Worm (Caenorhabditis elegans): ENCODE data around the gene such-1.

such-1 gene

DNA sequence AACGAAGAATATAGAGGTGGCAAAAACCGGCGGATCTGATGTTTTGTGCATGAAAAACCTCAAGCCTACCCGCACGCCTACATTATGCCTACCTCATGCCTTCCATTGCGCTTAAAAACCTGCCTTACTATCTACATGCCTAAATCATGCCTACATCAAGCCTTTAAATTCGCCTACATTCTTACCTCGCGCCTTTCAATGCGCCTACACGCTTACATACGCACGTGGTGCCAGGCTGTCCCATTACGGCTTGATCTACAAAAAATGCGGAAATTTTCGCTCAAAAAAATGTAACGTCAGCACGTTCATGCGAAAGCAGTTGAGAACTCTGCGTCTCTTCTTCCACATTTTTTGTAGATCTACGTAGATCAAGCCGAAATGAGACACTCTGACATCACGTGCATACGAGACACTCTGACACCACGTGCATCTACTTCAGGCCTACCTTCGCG lies 39.4 kb downstream of the such-1 start, which contains the start of gene fbxa-220:
fbxa-220 (minus strand) TSS at position 51 of the 452 bp plus-strand sequence.
- TF ChIP-seq nhr-76 (tag; optimal IDR thresholded peaks at IDR 0.05) (no peak), pax-3 (tag; optimal IDR thresholded peaks at IDR 0.05) (no peak), egl-13 (tag; optimal IDR thresholded peaks at IDR 0.05) (no peak), C16A3.4 (tag; optimal IDR thresholded peaks at IDR 0.05) (no peak), nhr-237 (tag; optimal IDR thresholded peaks at IDR 0.05) (no peak), nhr-85 (tag) (no peak), nhr-90 (tag; optimal IDR thresholded peaks at IDR 0.05; ENCODE audit: poor library complexity) (no peak), nhr-84 (tag; optimal IDR thresholded peaks at IDR 0.05) (no peak), mdl-1 (tag; optimal IDR thresholded peaks at IDR 0.05) (no peak), Y116A8C.19 (tag; optimal IDR thresholded peaks at IDR 0.05; ENCODE audit: borderline replicate concordance) (no peak), nhr-19 (GFP tag; conservative IDR thresholded peaks at IDR 0.05) (no peak), hlh-4 (tag; optimal IDR thresholded peaks at IDR 0.05) (no peak)

DNA sequence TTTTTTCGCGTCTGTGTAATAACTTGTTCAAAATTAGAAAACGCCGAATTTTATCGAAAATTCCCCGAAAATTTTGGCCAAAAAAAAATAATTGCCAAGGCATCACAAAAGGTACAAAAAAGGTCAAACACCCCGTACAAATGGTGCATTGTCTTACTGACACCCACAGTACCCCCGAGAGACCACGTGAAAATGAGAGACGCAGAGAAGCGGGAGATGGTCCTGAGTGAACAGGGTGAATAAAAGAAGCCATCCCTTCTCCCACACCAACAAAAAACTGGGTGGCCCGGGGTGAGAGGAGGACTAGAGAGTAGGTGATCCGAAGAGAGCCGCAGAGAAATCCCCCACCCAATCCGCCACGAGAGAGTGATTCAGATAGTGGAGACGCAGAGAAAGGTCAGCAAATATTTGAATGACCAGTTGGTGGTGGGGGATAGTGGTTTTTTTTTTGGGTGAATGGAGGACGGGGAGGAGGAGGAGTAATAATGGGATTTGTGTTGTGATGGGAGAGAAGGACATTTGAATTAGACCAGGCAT lies 42.2 kb downstream of the such-1 start:
- no peak for TF ChIP-seq C16A3.4 (tag; optimal IDR thresholded peaks at IDR 0.05)
- no peak for TF ChIP-seq tbx-2 (tag; optimal IDR thresholded peaks at IDR 0.05)
- TF ChIP-seq ztf-11 (tag; optimal IDR thresholded peaks at IDR 0.05) = peak in 1 of 2 experiments; percentile 22

DNA sequence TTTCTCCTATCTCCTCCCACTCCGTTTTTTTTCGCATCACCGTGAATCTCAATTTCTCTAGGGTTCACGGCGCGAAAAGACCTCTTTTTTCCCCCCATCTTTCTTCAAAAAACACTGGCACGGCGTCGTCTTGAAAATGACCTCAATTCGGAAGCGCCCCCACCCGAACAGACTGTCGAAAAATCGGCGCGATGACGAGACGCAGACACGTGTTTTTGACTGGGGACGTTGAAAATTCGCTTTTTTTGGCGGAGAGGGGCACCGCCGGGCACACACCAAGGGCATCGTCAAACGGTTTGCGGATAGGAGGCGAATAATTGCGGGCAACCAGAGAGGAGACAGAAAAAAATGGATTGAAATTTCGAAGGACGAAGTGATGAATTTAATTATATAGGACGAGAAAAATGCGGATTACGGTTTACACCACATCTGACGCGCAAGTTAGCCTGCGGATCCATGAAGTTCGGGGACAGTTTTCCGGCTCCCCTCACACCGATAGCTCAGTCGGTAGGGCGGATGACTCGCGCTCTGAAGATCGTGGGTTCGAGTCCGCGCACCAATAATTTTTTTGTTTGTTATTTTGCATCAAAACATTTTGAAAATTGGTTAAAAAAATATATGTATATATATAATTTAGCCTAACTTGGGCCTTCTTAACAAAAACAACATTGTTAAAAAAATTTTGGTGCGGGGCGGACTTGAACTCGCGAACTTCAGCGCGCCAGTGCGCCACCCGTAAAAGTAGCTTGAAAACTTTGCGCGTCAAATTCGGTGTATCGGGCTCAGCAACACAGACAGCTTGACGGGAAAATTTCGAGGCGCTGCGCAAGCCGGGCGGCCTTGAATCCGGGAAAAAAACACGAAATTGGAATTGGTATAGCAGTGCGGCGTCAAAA lies 44.8 kb downstream of the such-1 start:
- TF ChIP-seq ceh-8 (GFP tag; optimal IDR thresholded peaks at IDR 0.05) = no peak
- no peak for TF ChIP-seq zip-4 (GFP tag; optimal IDR thresholded peaks at IDR 0.05)
- no peak for TF ChIP-seq efl-1 (optimal IDR thresholded peaks at IDR 0.05)
- TF ChIP-seq efl-1 (GFP tag; optimal IDR thresholded peaks at IDR 0.05 in 1 of 2) = peak in 1 of 2 experiments; percentile 87
- TF ChIP-seq lin-14 (GFP tag; optimal IDR thresholded peaks at IDR 0.05) = peak; percentile 60
- peak; percentile 57 for TF ChIP-seq nhr-85 (tag)
- TF ChIP-seq mep-1 (tag; optimal IDR thresholded peaks at IDR 0.05) = peak; percentile 39
- no peak for TF ChIP-seq unc-30 (tag; optimal IDR thresholded peaks at IDR 0.05)
- peak; percentile 87 for TF ChIP-seq blmp-1 (tag; optimal IDR thresholded peaks at IDR 0.05)

DNA sequence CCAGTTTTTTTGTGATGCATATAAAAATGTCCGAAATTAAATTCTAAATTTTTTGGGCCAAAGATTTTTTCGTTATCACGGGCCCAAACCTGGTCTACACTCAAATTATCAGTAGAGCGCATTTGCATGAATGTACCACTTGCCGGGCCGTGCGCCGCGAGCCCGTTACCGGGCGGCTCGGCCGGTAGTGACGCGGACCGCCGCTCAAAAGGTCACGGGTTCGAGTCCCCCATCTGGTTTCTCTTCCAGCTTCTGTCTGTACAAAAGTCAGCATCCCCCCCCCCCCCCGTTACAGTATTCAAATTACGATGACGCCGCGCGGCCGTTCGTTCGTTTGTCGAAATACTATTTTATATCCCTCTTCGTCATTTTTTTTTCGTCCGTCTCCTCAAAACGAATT lies 46.3 kb downstream of the such-1 start:
- TF ChIP-seq unc-86 (tag; optimal IDR thresholded peaks at IDR 0.05) = no peak
- TF ChIP-seq dpl-1 (GFP tag; optimal IDR thresholded peaks at IDR 0.05) = no peak
- no peak for TF ChIP-seq ceh-63 (GFP tag; optimal IDR thresholded peaks at IDR 0.05)
- TF ChIP-seq mdl-1 (tag; optimal IDR thresholded peaks at IDR 0.05) = no peak
- no peak for TF ChIP-seq aly-2 (tag; optimal IDR thresholded peaks at IDR 0.05)
- TF ChIP-seq isw-1 (GFP tag; IDR thresholded peaks at IDR 0.05) = no peak
- no peak for TF ChIP-seq C16A3.4 (tag; optimal IDR thresholded peaks at IDR 0.05)
- TF ChIP-seq nhr-76 (tag; optimal IDR thresholded peaks at IDR 0.05) = no peak
- TF ChIP-seq pax-3 (tag; optimal IDR thresholded peaks at IDR 0.05) = no peak
- no peak for TF ChIP-seq unc-98 (GFP tag; IDR thresholded peaks at IDR 0.05)

DNA sequence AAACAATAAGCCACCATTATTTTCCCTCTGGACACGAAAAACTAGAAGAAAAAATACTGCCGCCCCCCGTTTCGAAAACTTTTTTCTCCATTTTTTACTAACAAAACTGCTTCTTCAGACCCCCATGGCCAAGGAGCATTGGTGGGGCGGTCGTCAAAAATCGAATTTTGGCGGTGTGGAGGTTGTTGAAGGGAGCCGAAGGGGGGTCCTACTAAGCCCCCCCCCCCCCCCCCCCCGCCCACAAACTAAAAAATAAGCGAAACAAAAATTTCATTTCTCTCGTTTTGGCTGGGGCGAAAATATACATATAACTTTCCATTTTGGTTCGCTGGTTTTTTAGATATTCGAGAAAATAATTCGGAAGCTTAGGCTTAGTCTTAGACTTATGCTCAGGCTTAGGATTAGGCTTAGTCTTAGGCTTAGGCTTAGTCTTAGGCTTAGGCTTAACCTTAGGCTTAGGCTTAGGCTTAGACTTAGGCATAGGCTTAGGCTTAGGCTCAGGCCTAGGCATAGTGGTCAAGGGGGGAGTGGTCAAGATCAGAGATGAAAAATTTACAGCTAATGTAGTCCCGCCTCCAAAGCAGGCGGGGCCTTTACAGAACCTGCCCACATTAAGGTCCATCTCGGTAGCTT lies 48.8 kb downstream of the such-1 start:
- TF ChIP-seq ceh-8 (GFP tag; optimal IDR thresholded peaks at IDR 0.05) (peak; percentile 20), lin-15B (tag; optimal IDR thresholded peaks at IDR 0.05) (no peak), tlp-1 (tag; optimal IDR thresholded peaks at IDR 0.05) (no peak), tbx-2 (tag; optimal IDR thresholded peaks at IDR 0.05) (no peak)

Data from whole organism, L1 larva.